Worm (Caenorhabditis elegans): ENCODE results near the gene ceh-16.

- no peak for TF ChIP-seq ceh-24 (tag; optimal IDR thresholded peaks at IDR 0.05)
- no peak for TF ChIP-seq unc-86 (tag; optimal IDR thresholded peaks at IDR 0.05)
- no peak for TF ChIP-seq ceh-9 (tag; optimal IDR thresholded peaks at IDR 0.05)
- no peak for TF ChIP-seq nhr-232 (tag; optimal IDR thresholded peaks at IDR 0.05)
Measured at ce11 chrIII:8574299-8574698, 48.2 kb upstream of the ceh-16 start.
